Fruit fly (Drosophila melanogaster) S2 (cell line): ENCODE results near the gene RpS29.

Source experiments
- CG8478 ChIP-seq: fragments of >200 bp; optimal IDR thresholded peaks from 2 replicates; lab custom pipeline; 2018
- CTCF ChIP-seq, 2 experiments: fragments of >200 bp; optimal IDR thresholded peaks; 2 replicates each; lab custom pipeline; 2018

dm6 chr3R:9784341-9785062, 6.7 kb downstream of the RpS29 start, which contains the start of the genes MtnA and CG8500:
- TF ChIP-seq CG8478 (lab: Kevin White, UChicago) (no peak), CTCF (optimal IDR thresholded peaks at IDR 0.05; lab: Kevin White, UChicago) (no peak)
